Fruit fly (Drosophila melanogaster) Kc167 (cell line): ENCODE results near the gene Ibf2.

Experiments used
- Myc ChIP-seq: fragments of >200 bp; optimal IDR thresholded peaks from 2 replicates; lab custom pipeline; 2017; ENCODE audit warnings: missing external identifiers
- Sin3A ChIP-seq: fragments of >200 bp; optimal IDR thresholded peaks from 2 replicates; lab custom pipeline; 2018; ENCODE audit warnings: missing external identifiers
- h ChIP-seq: fragments of >200 bp; optimal IDR thresholded peaks from 3 replicates; lab custom pipeline; 2018; ENCODE audit warnings: missing external identifiers
- insv ChIP-seq: fragments of >200 bp; optimal IDR thresholded peaks from 3 replicates; lab custom pipeline; 2018; ENCODE audit warnings: missing external identifiers
- psq ChIP-seq: fragments of >200 bp; optimal IDR thresholded peaks from 2 replicates; lab custom pipeline; 2017; ENCODE audit warnings: missing external identifiers
- ttk ChIP-seq: sonication (Bioruptor generic); optimal IDR thresholded peaks from 2 replicates; lab custom pipeline; 2017; ENCODE audit warnings: missing external identifiers

Ibf2 gene

DNA sequence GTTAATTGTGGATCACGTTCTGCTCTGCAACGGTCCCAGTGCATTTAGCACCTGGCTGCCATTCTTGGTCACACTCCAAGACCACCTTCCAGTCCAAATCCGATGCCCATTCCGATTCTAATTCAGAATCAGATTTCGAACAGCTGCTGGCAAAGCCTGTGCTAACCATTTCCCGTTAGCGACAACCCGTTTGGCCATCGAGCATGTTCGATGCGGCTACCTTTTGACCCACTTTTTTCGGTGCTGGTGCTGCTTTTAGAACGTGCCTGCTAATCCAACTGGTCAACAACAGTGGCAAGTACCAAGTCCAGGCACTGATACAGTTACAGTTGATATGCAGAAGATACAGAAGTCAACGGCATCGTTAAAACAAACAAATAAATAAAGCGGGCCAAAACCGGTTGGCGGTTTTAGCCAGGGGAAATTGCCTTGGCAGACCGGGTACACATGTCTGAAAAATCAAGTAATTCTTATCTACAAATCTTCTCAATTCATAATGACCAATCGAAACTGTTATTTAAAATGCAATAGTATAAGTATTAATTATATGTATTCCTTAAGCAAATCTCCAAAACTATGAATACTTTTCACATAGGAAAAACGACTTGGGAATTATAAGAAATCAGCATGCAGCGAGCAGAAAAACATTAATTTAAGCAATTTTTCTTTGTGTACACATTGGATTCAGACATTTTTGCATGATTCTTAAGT, 9.1 kb downstream of the Ibf2 start:
- TF ChIP-seq h (lab: Kevin White, UChicago), result no peak
- no peak for TF ChIP-seq insv (lab: Kevin White, UChicago)
- TF ChIP-seq ttk (lab: Kevin White, UChicago), result no peak
- no peak for TF ChIP-seq Myc (lab: Kevin White, UChicago)
- TF ChIP-seq Sin3A (lab: Kevin White, UChicago), result no peak
- TF ChIP-seq psq (lab: Kevin White, UChicago), result no peak

DNA sequence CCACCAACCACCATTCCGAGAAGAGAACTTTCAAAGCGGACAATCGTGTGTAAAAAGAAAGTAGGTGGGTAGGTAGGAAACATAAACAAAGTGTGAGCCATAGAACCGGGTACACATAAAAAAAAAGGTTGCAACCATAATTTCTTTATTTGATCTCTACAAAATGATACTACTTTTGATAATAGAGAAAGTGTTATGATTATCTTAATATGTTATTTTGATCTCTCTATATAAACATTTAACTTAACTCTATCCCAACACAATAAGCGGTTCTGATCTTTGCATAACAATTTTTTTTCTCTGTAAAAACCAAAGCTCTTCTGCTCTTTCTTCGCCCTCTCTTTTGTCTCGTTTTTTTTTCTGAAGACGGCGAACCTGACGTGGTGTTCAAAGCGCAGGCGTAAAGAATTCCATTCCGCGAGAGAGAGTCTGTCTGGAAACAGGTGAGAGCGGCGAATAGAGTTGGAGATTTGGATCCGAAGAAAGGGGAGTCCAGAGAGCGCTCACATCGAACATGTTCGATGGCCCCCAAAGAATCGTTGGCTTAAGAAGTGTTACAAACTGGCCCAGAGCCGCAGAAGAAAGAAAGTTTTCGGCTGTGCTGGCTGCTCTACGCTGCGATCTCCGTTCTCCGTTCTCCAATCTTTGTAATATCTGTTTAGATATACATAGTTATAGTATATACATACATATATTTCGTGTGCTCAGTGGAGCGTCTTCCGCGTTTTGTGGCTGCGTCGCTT, 11.3 kb downstream of the Ibf2 start:
- TF ChIP-seq psq (lab: Kevin White, UChicago), result no peak

DNA sequence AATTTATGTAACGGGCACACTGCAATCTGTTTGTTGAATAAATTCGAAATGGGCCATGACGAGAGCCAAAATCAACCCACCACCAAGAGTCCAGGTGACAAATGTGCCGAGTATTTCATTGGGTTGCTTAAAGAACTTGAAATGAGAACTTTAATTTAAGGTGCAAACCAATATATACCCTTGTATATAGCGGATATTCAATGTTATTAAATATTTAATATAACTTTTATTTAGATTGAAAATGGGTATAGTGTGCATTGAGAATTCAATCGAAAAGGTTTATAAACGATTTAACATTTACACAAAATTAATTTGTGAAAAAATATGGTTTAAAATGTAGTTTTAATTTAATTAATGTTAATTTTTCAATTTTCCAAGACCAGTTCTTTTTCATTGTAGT, 11.9 kb downstream of the Ibf2 start, which contains the start of gene CG8420:
Gene CG8420, plus strand, starts transcription at position 284 of the 400 bp plus-strand sequence.
- no peak for TF ChIP-seq insv (lab: Kevin White, UChicago)
- no peak for TF ChIP-seq h (lab: Kevin White, UChicago)
- no peak for TF ChIP-seq ttk (lab: Kevin White, UChicago)
- TF ChIP-seq Sin3A (lab: Kevin White, UChicago), result no peak

DNA sequence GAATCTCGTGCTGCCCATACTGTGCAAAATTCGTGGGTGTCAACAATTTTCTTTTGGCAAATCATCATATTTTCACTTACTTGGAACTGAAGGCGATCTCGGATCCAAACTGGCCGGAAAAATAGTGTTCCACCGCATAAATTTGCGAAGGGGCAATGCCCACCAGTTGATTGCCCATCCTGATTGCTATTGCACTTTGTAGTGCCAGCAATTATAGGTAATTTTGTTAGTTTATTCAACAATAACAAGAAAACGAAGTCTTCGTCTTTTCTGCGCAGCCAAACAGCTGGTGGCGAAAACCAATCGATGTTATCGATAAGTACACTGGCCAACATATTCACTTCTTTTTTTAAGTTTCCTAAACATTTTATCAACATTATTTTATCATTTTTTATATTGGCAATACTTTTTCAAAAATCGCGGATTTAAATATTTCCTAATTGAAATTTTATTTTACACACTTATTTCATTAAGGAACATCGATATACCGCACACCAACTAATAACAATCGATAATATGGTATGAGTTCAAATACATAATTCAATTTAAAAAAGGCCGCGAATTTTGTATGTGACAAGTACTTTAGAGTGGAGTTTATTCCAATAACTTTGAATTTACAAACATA, 12.6 kb downstream of the Ibf2 start, which contains the start of gene Vps15:
Gene Vps15, minus strand, starts transcription at position 294 of the 625 bp plus-strand sequence.
- TF ChIP-seq Myc (lab: Kevin White, UChicago) (no peak), ttk (lab: Kevin White, UChicago) (no peak), Sin3A (lab: Kevin White, UChicago) (no peak)

DNA sequence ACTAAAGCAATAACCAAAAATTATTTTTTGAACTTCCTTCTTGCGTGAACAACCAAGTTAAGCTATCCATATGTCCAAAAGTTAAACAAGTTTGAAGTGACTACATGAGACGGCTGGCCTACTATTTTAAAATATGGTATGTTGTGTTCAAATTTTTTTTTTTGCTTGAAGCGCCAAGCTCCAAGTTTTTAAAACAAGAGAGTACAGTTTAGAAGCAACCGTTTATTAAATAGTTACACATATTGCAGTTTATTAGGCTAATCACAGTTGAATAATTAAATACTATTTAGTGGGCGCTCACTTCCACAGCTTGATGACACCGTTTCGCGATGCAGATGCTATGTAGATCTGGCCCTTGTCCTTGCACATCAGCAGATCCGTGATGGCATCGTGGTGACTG, 17.7 kb downstream of the Ibf2 start, which contains the start of gene D1:
Gene D1, minus strand, starts transcription at position 101 of the 400 bp plus-strand sequence.
- TF ChIP-seq Myc (lab: Kevin White, UChicago), result no peak
- no peak for TF ChIP-seq Sin3A (lab: Kevin White, UChicago)
- TF ChIP-seq insv (lab: Kevin White, UChicago), result no peak
- TF ChIP-seq psq (lab: Kevin White, UChicago), result no peak
- no peak for TF ChIP-seq h (lab: Kevin White, UChicago)
- no peak for TF ChIP-seq ttk (lab: Kevin White, UChicago)

DNA sequence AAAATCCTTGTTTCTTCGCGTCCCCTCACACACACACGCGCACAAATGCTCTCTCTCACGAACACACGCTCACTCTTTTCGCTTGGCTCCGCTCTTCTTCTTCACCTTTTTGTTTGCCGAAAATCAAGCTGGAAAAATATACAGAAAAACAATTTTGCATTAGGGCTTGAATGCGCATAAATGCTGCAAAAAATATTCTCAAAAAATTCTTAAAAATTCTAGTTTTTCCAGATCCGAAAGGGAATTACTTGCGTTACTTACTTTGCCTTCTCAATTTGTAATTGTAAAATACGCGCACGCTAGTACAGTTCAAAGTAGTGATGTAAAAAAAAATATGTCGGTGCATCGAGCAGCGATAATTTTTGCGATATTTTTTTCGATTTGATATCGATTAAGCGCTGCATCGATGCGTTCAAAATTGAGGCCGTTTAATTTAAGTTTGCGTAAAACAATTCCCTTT, 18.3 kb downstream of the Ibf2 start:
- TF ChIP-seq h (lab: Kevin White, UChicago), result no peak
- TF ChIP-seq insv (lab: Kevin White, UChicago), result no peak
- no peak for TF ChIP-seq ttk (lab: Kevin White, UChicago)
- no peak for TF ChIP-seq psq (lab: Kevin White, UChicago)
- TF ChIP-seq Myc (lab: Kevin White, UChicago), result no peak
- TF ChIP-seq Sin3A (lab: Kevin White, UChicago), result no peak

DNA sequence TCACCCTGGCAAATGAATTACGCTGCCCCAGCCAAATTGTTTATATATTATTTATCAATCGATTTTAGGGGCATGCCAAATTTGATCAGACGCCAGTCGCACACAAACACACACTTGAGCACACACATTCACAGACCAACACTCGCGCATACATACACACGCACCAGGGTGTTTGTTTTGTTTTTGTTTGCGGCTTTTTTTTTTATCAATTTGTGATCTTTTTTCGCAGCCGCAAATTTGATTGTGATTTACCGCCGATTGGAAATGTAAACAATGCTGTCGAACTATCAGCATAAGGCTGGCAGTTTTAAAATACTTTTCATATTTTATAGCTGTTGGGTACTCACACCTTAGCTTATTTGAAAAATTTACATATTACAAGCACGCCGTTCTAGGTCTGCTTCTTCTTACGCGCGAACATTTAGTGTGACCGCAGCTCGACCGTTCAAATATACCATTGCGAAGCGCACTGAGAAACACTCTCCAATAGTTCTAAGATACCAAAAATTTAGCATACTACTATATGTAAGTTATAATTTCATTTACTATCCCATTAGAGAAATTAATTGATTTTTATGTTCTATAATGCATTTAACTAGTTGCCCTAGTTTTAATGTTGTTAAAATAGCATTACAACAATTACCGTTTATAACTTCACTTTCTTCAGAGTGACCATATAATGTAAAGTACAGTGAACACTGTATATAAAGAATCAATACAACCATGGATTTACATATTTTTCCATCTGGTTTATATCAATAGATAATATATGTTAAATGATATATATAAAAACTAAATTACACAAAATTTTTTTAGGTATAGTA, 20.8 kb downstream of the Ibf2 start, which contains the start of gene pum:
Gene pum, minus strand, starts transcription at position 415 of the 824 bp plus-strand sequence.
- TF ChIP-seq Myc (lab: Kevin White, UChicago) (no peak), insv (lab: Kevin White, UChicago) (no peak), psq (lab: Kevin White, UChicago) (no peak), ttk (lab: Kevin White, UChicago) (no peak), h (lab: Kevin White, UChicago) (no peak), Sin3A (lab: Kevin White, UChicago) (no peak)

DNA sequence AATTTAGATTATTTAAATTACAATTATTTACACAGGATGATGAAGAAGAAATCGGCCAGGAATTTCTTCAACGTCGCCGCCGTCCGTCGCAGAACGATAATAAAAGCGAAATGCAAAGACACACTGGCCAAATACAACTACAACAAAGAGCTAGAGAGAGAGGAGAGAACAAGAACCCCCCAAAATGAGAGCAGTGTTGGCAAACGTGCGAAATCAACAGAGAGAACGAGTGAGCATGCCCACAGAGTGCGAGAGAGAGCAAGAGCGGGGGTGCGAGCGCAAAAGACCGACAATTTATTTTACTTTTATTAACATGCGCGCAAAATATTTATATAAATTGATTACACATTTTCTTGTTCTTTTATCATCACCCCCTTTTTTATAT, 21.4 kb downstream of the Ibf2 start:
- no peak for TF ChIP-seq Myc (lab: Kevin White, UChicago)
- TF ChIP-seq psq (lab: Kevin White, UChicago), result no peak
- no peak for TF ChIP-seq h (lab: Kevin White, UChicago)
- TF ChIP-seq Sin3A (lab: Kevin White, UChicago), result no peak
- TF ChIP-seq ttk (lab: Kevin White, UChicago), result no peak
- no peak for TF ChIP-seq insv (lab: Kevin White, UChicago)

DNA sequence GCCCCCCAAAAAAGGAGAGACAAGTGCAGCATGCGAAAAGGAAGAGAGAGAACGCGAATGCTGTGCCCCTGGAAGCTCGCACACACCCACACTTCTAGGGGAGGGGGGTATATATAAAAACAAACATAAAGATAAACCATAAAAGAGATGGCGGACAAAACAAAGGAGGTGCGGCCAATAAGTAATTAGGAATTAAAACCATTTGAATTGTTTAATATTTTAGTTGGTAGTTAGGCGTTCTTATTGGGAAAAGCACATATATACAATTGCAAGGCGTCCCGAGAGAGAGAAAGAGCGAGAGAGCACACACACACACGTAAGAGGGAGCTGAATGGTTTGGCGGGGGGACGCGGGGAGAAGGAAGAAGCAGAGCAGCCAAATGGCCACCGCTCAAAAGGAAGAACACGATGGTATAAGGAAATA, 22.2 kb downstream of the Ibf2 start:
- TF ChIP-seq h (lab: Kevin White, UChicago) (no peak), Sin3A (lab: Kevin White, UChicago) (no peak), psq (lab: Kevin White, UChicago) (peak; percentile 88), Myc (lab: Kevin White, UChicago) (no peak), insv (lab: Kevin White, UChicago) (no peak), ttk (lab: Kevin White, UChicago) (no peak)

DNA sequence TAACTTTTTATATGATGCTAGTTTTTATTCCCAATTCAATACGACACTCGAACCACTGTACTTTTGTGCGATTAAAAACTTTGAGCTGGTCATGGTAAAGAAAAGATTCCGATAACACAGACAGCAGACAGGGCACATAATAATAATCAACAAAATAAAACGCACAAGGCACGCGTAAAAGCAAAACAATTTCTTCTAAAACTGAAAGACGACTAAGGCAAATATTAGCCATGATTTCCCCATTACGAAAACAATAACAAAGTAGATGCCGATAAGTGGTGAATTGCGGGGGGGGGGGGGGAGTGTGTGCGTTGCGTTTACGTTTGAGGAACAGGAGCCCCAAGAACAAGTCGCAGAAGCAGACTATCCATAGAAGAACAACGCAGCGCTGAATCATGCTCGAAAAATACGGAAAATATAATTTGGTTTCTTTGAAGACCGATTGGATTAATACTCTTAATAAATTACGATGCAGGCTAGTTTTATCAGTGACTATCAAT, 23.5 kb downstream of the Ibf2 start:
- TF ChIP-seq ttk (lab: Kevin White, UChicago) (no peak), psq (lab: Kevin White, UChicago) (no peak), Myc (lab: Kevin White, UChicago) (no peak), Sin3A (lab: Kevin White, UChicago) (no peak), insv (lab: Kevin White, UChicago) (no peak), h (lab: Kevin White, UChicago) (no peak)
